Fruit fly (Drosophila melanogaster): Measurements from ENCODE around the gene CG43083.

CG43083 gene

dm6 chr3L:15631067-15631466 is 17.3 kb upstream of the CG43083 start:
- TF ChIP-seq cic (GFP tag; optimal IDR thresholded peaks at IDR 0.05) (no peak), CG7045 (GFP tag; optimal IDR thresholded peaks at IDR 0.05) (no peak), cnc (optimal IDR thresholded peaks at IDR 0.05) (no peak), CG33017 (tag; optimal IDR thresholded peaks at IDR 0.05) (no peak), CG5204 (GFP tag; optimal IDR thresholded peaks at IDR 0.05) (no peak), ovo (GFP tag; optimal IDR thresholded peaks at IDR 0.05) (no peak), Clk (GFP tag; optimal IDR thresholded peaks at IDR 0.05) (no peak)

dm6 chr3L:15632653-15633052 is 15.7 kb upstream of the CG43083 start:
- TF ChIP-seq kay (GFP tag; ENCODE audit: borderline replicate concordance), result peak; percentile 23
- no peak for TF ChIP-seq toe (GFP tag; optimal IDR thresholded peaks at IDR 0.05)
- TF ChIP-seq CG7101 (tag; optimal IDR thresholded peaks at IDR 0.05), result peak; percentile 5

- TF ChIP-seq CG5204 (GFP tag; optimal IDR thresholded peaks at IDR 0.05), result peak; percentile 1
- peak; percentile 78 for TF ChIP-seq CG33017 (tag; optimal IDR thresholded peaks at IDR 0.05)
- peak; percentile 28 for TF ChIP-seq cic (GFP tag; optimal IDR thresholded peaks at IDR 0.05)
- TF ChIP-seq Clk (GFP tag; optimal IDR thresholded peaks at IDR 0.05), result no peak
- TF ChIP-seq CG7101 (tag; optimal IDR thresholded peaks at IDR 0.05), result peak; percentile 72
- TF ChIP-seq CG14711 (tag; optimal IDR thresholded peaks at IDR 0.05), result peak; percentile 62
- TF ChIP-seq ovo (GFP tag; optimal IDR thresholded peaks at IDR 0.05), result no peak
- TF ChIP-seq pad (GFP tag; optimal IDR thresholded peaks at IDR 0.05), result no peak
- no peak for TF ChIP-seq tj (GFP tag; optimal IDR thresholded peaks at IDR 0.05)
- TF ChIP-seq kay (GFP tag; ENCODE audit: borderline replicate concordance), result no peak
- no peak for TF ChIP-seq Hr96 (GFP tag; optimal IDR thresholded peaks at IDR 0.05)
- TF ChIP-seq CG11617 (GFP tag; optimal IDR thresholded peaks at IDR 0.05), result peak; percentile 25
- TF ChIP-seq CG1620 (GFP tag; optimal IDR thresholded peaks at IDR 0.05), result no peak
- peak; percentile 10 for TF ChIP-seq CG12768 (GFP tag; optimal IDR thresholded peaks at IDR 0.05)
- no peak for TF ChIP-seq Crg-1 (GFP tag; optimal IDR thresholded peaks at IDR 0.05)
- peak; percentile 13 for TF ChIP-seq CG7045 (GFP tag; optimal IDR thresholded peaks at IDR 0.05)
- TF ChIP-seq Mnt (GFP tag; optimal IDR thresholded peaks at IDR 0.05), result no peak
Observed at dm6 chr3L:15634368-15635075, 13.8 kb upstream of the CG43083 start.

dm6 chr3L:15636359-15636758 is 12.0 kb upstream of the CG43083 start:
- peak; percentile 12 for TF ChIP-seq CG33017 (tag; optimal IDR thresholded peaks at IDR 0.05)
- no peak for TF ChIP-seq bab1 (GFP tag; optimal IDR thresholded peaks at IDR 0.05)
- TF ChIP-seq cic (GFP tag; optimal IDR thresholded peaks at IDR 0.05), result peak; percentile 69
- TF ChIP-seq Crg-1 (GFP tag; optimal IDR thresholded peaks at IDR 0.05), result no peak
- no peak for TF ChIP-seq toe (GFP tag; optimal IDR thresholded peaks at IDR 0.05)

- TF ChIP-seq cic (GFP tag; optimal IDR thresholded peaks at IDR 0.05), result no peak
- TF ChIP-seq Hr96 (GFP tag; optimal IDR thresholded peaks at IDR 0.05), result no peak
- no peak for TF ChIP-seq bab1 (GFP tag; optimal IDR thresholded peaks at IDR 0.05)
- TF ChIP-seq CG1620 (GFP tag; optimal IDR thresholded peaks at IDR 0.05), result no peak
- TF ChIP-seq Clk (GFP tag; optimal IDR thresholded peaks at IDR 0.05), result no peak
- no peak for TF ChIP-seq CG11617 (GFP tag; optimal IDR thresholded peaks at IDR 0.05)
- no peak for TF ChIP-seq CG33017 (tag; optimal IDR thresholded peaks at IDR 0.05)
Observed at dm6 chr3L:15636978-15637377, 11.4 kb upstream of the CG43083 start.

- TF ChIP-seq CG14711 (tag; optimal IDR thresholded peaks at IDR 0.05) (no peak), kay (GFP tag; ENCODE audit: borderline replicate concordance) (peak; percentile 49), CG7101 (tag; optimal IDR thresholded peaks at IDR 0.05) (no peak), CG5204 (GFP tag; optimal IDR thresholded peaks at IDR 0.05) (no peak), CG33017 (tag; optimal IDR thresholded peaks at IDR 0.05) (no peak)
Observed at dm6 chr3L:15637618-15638017, 10.8 kb upstream of the CG43083 start.

dm6 chr3L:15638524-15638923 is 9.8 kb upstream of the CG43083 start:
- no peak for TF ChIP-seq CG33017 (tag; optimal IDR thresholded peaks at IDR 0.05)

- no peak for TF ChIP-seq CG5204 (GFP tag; optimal IDR thresholded peaks at IDR 0.05)
- no peak for TF ChIP-seq tj (GFP tag; optimal IDR thresholded peaks at IDR 0.05)
- no peak for TF ChIP-seq Clk (GFP tag; optimal IDR thresholded peaks at IDR 0.05)
- TF ChIP-seq bab1 (GFP tag; optimal IDR thresholded peaks at IDR 0.05), result no peak
- no peak for TF ChIP-seq CG7101 (tag; optimal IDR thresholded peaks at IDR 0.05)
- no peak for TF ChIP-seq CG11617 (GFP tag; optimal IDR thresholded peaks at IDR 0.05)
- TF ChIP-seq CG12768 (GFP tag; optimal IDR thresholded peaks at IDR 0.05), result no peak
- TF ChIP-seq pad (GFP tag; optimal IDR thresholded peaks at IDR 0.05), result no peak
- no peak for TF ChIP-seq CG14711 (tag; optimal IDR thresholded peaks at IDR 0.05)
- TF ChIP-seq kay (GFP tag; ENCODE audit: borderline replicate concordance), result no peak
- TF ChIP-seq cic (GFP tag; optimal IDR thresholded peaks at IDR 0.05), result no peak
- TF ChIP-seq CG1620 (GFP tag; optimal IDR thresholded peaks at IDR 0.05), result no peak
- no peak for TF ChIP-seq cnc (optimal IDR thresholded peaks at IDR 0.05)
- TF ChIP-seq ovo (GFP tag; optimal IDR thresholded peaks at IDR 0.05), result no peak
- TF ChIP-seq Hr96 (GFP tag; optimal IDR thresholded peaks at IDR 0.05), result no peak
- TF ChIP-seq toe (GFP tag; optimal IDR thresholded peaks at IDR 0.05), result no peak
- TF ChIP-seq Mnt (GFP tag; optimal IDR thresholded peaks at IDR 0.05), result no peak
- TF ChIP-seq CG33017 (tag; optimal IDR thresholded peaks at IDR 0.05), result no peak
- TF ChIP-seq CG7045 (GFP tag; optimal IDR thresholded peaks at IDR 0.05), result no peak
Observed at dm6 chr3L:15639978-15640377, 8.4 kb upstream of the CG43083 start.

Measured in whole organism, adult.